Fruit fly (Drosophila melanogaster) whole organism, prepupa: ENCODE measurements around the gene CG8379.

ENCODE experiments used
- Blimp-1 ChIP-seq: fragments of 200-800 bp; sonication (Bioruptor generic); optimal IDR thresholded peaks from 3 replicates; lab custom pipeline; 2017; ENCODE audit warnings: missing biosample characterization, missing genetic modification characterization, mild to moderate bottlenecking, moderate library complexity, missing genetic modification reagents
- CG10631 ChIP-seq: fragments of 200-800 bp; sonication (Bioruptor generic); optimal IDR thresholded peaks from 2 replicates; lab custom pipeline; 2016; ENCODE audit warnings: missing biosample characterization, missing genetic modification characterization
- CG10669 ChIP-seq: fragments of 200-800 bp; sonication (Bioruptor generic); optimal IDR thresholded peaks from 3 replicates; lab custom pipeline; 2018; ENCODE audit warnings: missing biosample characterization, mild to moderate bottlenecking, missing genetic modification characterization, moderate library complexity
- CG11294 ChIP-seq: fragments of 200-800 bp; sonication (Bioruptor generic); IDR thresholded peaks from 2 replicates; pipeline ENCODE4 v1.3.6; 2022; ENCODE audit warnings: missing biosample characterization, missing genetic modification characterization
- CG15336 ChIP-seq: fragments of 200-800 bp; sonication (Bioruptor generic); IDR thresholded peaks from 2 replicates; pipeline ENCODE4 v1.3.6; 2022; ENCODE audit warnings: missing biosample characterization, missing genetic modification characterization
- CG1621 ChIP-seq: fragments of 200-800 bp; sonication (Bioruptor generic); optimal IDR thresholded peaks from 3 replicates; lab custom pipeline; 2018; ENCODE audit warnings: missing biosample characterization, mild to moderate bottlenecking, missing genetic modification characterization
- CG31627 ChIP-seq: fragments of 200-800 bp; sonication (Bioruptor generic); optimal IDR thresholded peaks from 3 replicates; lab custom pipeline; 2016; ENCODE audit warnings: missing biosample characterization, missing genetic modification characterization
- CG32006 ChIP-seq: fragments of 200-800 bp; sonication (Bioruptor generic); optimal IDR thresholded peaks from 3 replicates; lab custom pipeline; 2017; ENCODE audit warnings: missing biosample characterization, mild to moderate bottlenecking, missing genetic modification characterization
- CG34406 ChIP-seq: fragments of 200-800 bp; sonication (Bioruptor generic); optimal IDR thresholded peaks from 3 replicates; lab custom pipeline; 2016; ENCODE audit warnings: missing biosample characterization, missing genetic modification characterization
- CG3919 ChIP-seq: fragments of 200-800 bp; sonication (Bioruptor generic); optimal IDR thresholded peaks from 3 replicates; lab custom pipeline; 2016; ENCODE audit warnings: missing biosample characterization, missing genetic modification characterization
- CG4318 ChIP-seq: fragments of 200-800 bp; sonication (Bioruptor generic); optimal IDR thresholded peaks from 3 replicates; lab custom pipeline; 2017; ENCODE audit warnings: missing biosample characterization, mild to moderate bottlenecking, missing genetic modification characterization
- CG6163 ChIP-seq: fragments of 200-800 bp; sonication (Bioruptor generic); IDR thresholded peaks from 3 replicates; pipeline ENCODE4 v1.3.6; 2022; ENCODE audit warnings: missing biosample characterization, missing genetic modification characterization
- CG6792 ChIP-seq: fragments of 200-800 bp; sonication (Bioruptor generic); optimal IDR thresholded peaks from 3 replicates; lab custom pipeline; 2016; ENCODE audit warnings: missing biosample characterization, missing genetic modification characterization
- CG6808 ChIP-seq: fragments of 200-800 bp; sonication (Bioruptor generic); optimal IDR thresholded peaks from 3 replicates; lab custom pipeline; 2017; ENCODE audit warnings: missing biosample characterization, missing genetic modification characterization, mild to moderate bottlenecking, moderate library complexity, missing genetic modification reagents
- CG7368 ChIP-seq: fragments of 200-800 bp; sonication (Bioruptor generic); optimal IDR thresholded peaks from 3 replicates; lab custom pipeline; 2016; ENCODE audit warnings: missing biosample characterization, missing genetic modification characterization
- CG8119 ChIP-seq: fragments of 200-800 bp; sonication (Bioruptor generic); IDR thresholded peaks from 3 replicates; pipeline ENCODE4 v1.3.6; 2022; ENCODE audit warnings: missing biosample characterization, missing genetic modification characterization
- Eip75B ChIP-seq: fragments of 200-800 bp; sonication (Bioruptor generic); optimal IDR thresholded peaks from 3 replicates; lab custom pipeline; 2016; ENCODE audit warnings: missing biosample characterization, missing genetic modification characterization
- Eip78C ChIP-seq: fragments of 200-800 bp; sonication (Bioruptor generic); peaks from one replicate; lab custom pipeline; 2016; ENCODE audit warnings: missing biosample characterization, missing genetic modification characterization
- Eip93F ChIP-seq: fragments of 200-800 bp; sonication (Bioruptor generic); optimal IDR thresholded peaks from 2 replicates; lab custom pipeline; 2016; ENCODE audit warnings: missing biosample characterization, mild to moderate bottlenecking, missing genetic modification characterization
- Ets21C ChIP-seq: fragments of 200-800 bp; sonication (Bioruptor generic); optimal IDR thresholded peaks from 3 replicates; lab custom pipeline; 2016; ENCODE audit warnings: missing biosample characterization, missing genetic modification characterization
- Ets96B ChIP-seq: fragments of 200-800 bp; optimal IDR thresholded peaks from 2 replicates; lab custom pipeline; 2019; ENCODE audit warnings: missing biosample characterization, mild to moderate bottlenecking, missing genetic modification characterization, moderate library complexity
- Gug ChIP-seq: fragments of 200-800 bp; sonication (Bioruptor generic); IDR thresholded peaks from 2 replicates; pipeline ENCODE4 v1.3.6; 2022; ENCODE audit warnings: missing biosample characterization, missing genetic modification characterization
- Hr38 ChIP-seq: sonication (Bioruptor generic); optimal IDR thresholded peaks from 2 replicates; lab custom pipeline; 2016; ENCODE audit warnings: missing biosample characterization, missing genetic modification characterization
- Hr39 ChIP-seq: fragments of 200-800 bp; sonication (Bioruptor generic); optimal IDR thresholded peaks from 2 replicates; lab custom pipeline; 2016; ENCODE audit warnings: missing biosample characterization, missing genetic modification characterization
- Hr4 ChIP-seq: fragments of 200-800 bp; sonication (Bioruptor generic); optimal IDR thresholded peaks from 3 replicates; lab custom pipeline; 2016; ENCODE audit warnings: missing biosample characterization, missing genetic modification characterization
- Lpt ChIP-seq: fragments of 200-800 bp; sonication (Bioruptor generic); optimal IDR thresholded peaks from 3 replicates; lab custom pipeline; 2016; ENCODE audit warnings: missing biosample characterization, missing genetic modification characterization
- Met ChIP-seq: fragments of 200-800 bp; sonication (Bioruptor generic); optimal IDR thresholded peaks from 3 replicates; lab custom pipeline; 2016; ENCODE audit warnings: missing biosample characterization, missing genetic modification characterization
- Smox ChIP-seq: fragments of 200-800 bp; sonication (Bioruptor generic); optimal IDR thresholded peaks from 3 replicates; lab custom pipeline; 2016; ENCODE audit warnings: missing biosample characterization, missing genetic modification characterization
- Sox102F ChIP-seq: fragments of 200-800 bp; sonication (Bioruptor generic); optimal IDR thresholded peaks from 2 replicates; lab custom pipeline; 2016; ENCODE audit warnings: missing biosample characterization, mild to moderate bottlenecking, missing genetic modification characterization
- Sox14 ChIP-seq: fragments of 200-800 bp; sonication (Bioruptor generic); optimal IDR thresholded peaks from 3 replicates; lab custom pipeline; 2016; ENCODE audit warnings: missing biosample characterization, missing genetic modification characterization
- Sox15 ChIP-seq: fragments of 200-800 bp; sonication (Bioruptor generic); optimal IDR thresholded peaks from 3 replicates; lab custom pipeline; 2016; ENCODE audit warnings: missing biosample characterization, missing genetic modification characterization
- achi ChIP-seq: fragments of 200-800 bp; sonication (Bioruptor generic); optimal IDR thresholded peaks from 3 replicates; lab custom pipeline; 2016; ENCODE audit warnings: missing biosample characterization, missing genetic modification characterization
- acj6 ChIP-seq: fragments of 200-800 bp; sonication (Bioruptor generic); optimal IDR thresholded peaks from 3 replicates; lab custom pipeline; 2016; ENCODE audit warnings: missing biosample characterization, missing genetic modification characterization
- cyc ChIP-seq: fragments of 200-800 bp; sonication (Bioruptor generic); optimal IDR thresholded peaks from 3 replicates; lab custom pipeline; 2016; ENCODE audit warnings: missing biosample characterization, missing genetic modification characterization
- dac ChIP-seq: fragments of 200-800 bp; sonication (Bioruptor generic); optimal IDR thresholded peaks from 2 replicates; lab custom pipeline; 2017; ENCODE audit warnings: missing biosample characterization, mild to moderate bottlenecking, missing genetic modification characterization
- dsx ChIP-seq: fragments of 200-800 bp; optimal IDR thresholded peaks from 3 replicates; lab custom pipeline; 2019; ENCODE audit warnings: missing biosample characterization, mild to moderate bottlenecking, missing genetic modification characterization, moderate library complexity; ENCODE audit not compliant: poor library complexity, severe bottlenecking
- eg ChIP-seq: fragments of 200-800 bp; sonication (Bioruptor generic); IDR thresholded peaks from 3 replicates; pipeline ENCODE4 v1.3.6; 2022; ENCODE audit warnings: missing biosample characterization, missing genetic modification characterization
- esn ChIP-seq: fragments of 200-800 bp; sonication (Bioruptor generic); optimal IDR thresholded peaks from 2 replicates; lab custom pipeline; 2016; ENCODE audit warnings: missing biosample characterization, mild to moderate bottlenecking, missing genetic modification characterization, moderate library complexity
- fd59A ChIP-seq: fragments of 200-800 bp; sonication (Bioruptor generic); optimal IDR thresholded peaks from 2 replicates; lab custom pipeline; 2017; ENCODE audit warnings: missing biosample characterization, mild to moderate bottlenecking, missing genetic modification characterization, missing genetic modification reagents
- fd85E ChIP-seq: fragments of 200-800 bp; sonication (Bioruptor generic); optimal IDR thresholded peaks from 3 replicates; lab custom pipeline; 2016; ENCODE audit warnings: missing biosample characterization, missing genetic modification characterization
- fkh ChIP-seq: fragments of 200-800 bp; sonication (Bioruptor generic); optimal IDR thresholded peaks from 3 replicates; lab custom pipeline; 2017; ENCODE audit warnings: missing biosample characterization, mild to moderate bottlenecking, missing genetic modification characterization, moderate library complexity
- lz ChIP-seq: fragments of 200-800 bp; sonication (Bioruptor generic); optimal IDR thresholded peaks from 3 replicates; lab custom pipeline; 2016; ENCODE audit warnings: missing biosample characterization, missing genetic modification characterization
- net ChIP-seq: fragments of 200-800 bp; sonication (Bioruptor generic); optimal IDR thresholded peaks from 3 replicates; lab custom pipeline; 2016; ENCODE audit warnings: missing biosample characterization, missing genetic modification characterization
- pdm3 ChIP-seq: fragments of 200-800 bp; sonication (Bioruptor generic); optimal IDR thresholded peaks from 3 replicates; lab custom pipeline; 2016; ENCODE audit warnings: missing biosample characterization, missing genetic modification characterization
- salr ChIP-seq, 2 experiments: fragments of 200-800 bp; sonication (Bioruptor generic); optimal IDR thresholded peaks; 3 replicates each; lab custom pipeline; 2016 to 2018; ENCODE audit warnings: missing biosample characterization in 2 of 2, missing genetic modification characterization in 2 of 2, mild to moderate bottlenecking in 1 of 2
- spab ChIP-seq: fragments of 200-800 bp; sonication (Bioruptor generic); optimal IDR thresholded peaks from 2 replicates; lab custom pipeline; 2017; ENCODE audit warnings: missing biosample characterization, mild to moderate bottlenecking, missing genetic modification characterization, missing genetic modification reagents
- ss ChIP-seq, 2 experiments: fragments of 200-800 bp; sonication (Bioruptor generic); optimal IDR thresholded peaks; 2 replicates in 1 of 2; 3 replicates in 1 of 2; lab custom pipeline; 2017 to 2018; ENCODE audit warnings: mild to moderate bottlenecking in 2 of 2, missing biosample characterization in 2 of 2, missing genetic modification characterization in 2 of 2, moderate library complexity in 1 of 2
- svp ChIP-seq: fragments of 200-800 bp; sonication (Bioruptor generic); peaks from one replicate; lab custom pipeline; 2016; ENCODE audit warnings: missing biosample characterization, missing genetic modification characterization
- topi ChIP-seq: fragments of 200-800 bp; sonication (Bioruptor generic); optimal IDR thresholded peaks from 3 replicates; lab custom pipeline; 2016; ENCODE audit warnings: missing biosample characterization, missing genetic modification characterization
- vri ChIP-seq: fragments of 200-800 bp; sonication (Bioruptor generic); optimal IDR thresholded peaks from 3 replicates; lab custom pipeline; 2016; ENCODE audit warnings: missing biosample characterization, mild to moderate bottlenecking, missing genetic modification characterization

CG8379 gene

DNA sequence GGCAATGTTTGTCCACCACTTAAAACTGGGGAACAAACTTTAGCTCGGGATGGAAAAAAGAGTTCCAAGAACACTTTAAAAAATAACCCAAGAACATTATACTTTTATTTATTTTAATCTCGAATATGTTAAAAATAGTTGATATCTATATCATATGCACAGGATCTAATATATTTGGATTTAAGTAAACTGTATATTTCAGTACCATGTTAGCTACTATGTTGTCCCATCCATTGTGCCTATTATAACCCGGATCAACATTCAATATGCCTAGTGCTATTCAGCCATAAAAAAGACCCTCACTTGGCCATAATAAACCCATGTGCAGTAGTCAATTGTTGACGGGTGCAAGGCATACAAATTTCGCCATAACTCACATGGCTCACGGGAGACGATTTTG is 51.5 kb downstream of the CG8379 start:
- TF ChIP-seq Sox15 (GFP tag; lab: Kevin White, UChicago) (no peak), dsx (GFP tag; lab: Kevin White, UChicago) (no peak), dac (no peak), Hr4 (GFP tag; lab: Kevin White, UChicago) (peak; percentile 28), acj6 (GFP tag; lab: Kevin White, UChicago) (peak; percentile 19), CG4318 (no peak), pdm3 (peak; percentile 40), Gug (GFP tag; lab: Robert Waterston, UW) (no peak), CG6163 (GFP tag; lab: Robert Waterston, UW) (no peak), Hr38 (GFP tag; lab: Kevin White, UChicago) (no peak), achi (peak; percentile 48), Ets21C (GFP tag; lab: Kevin White, UChicago) (peak; percentile 6), fd59A (no peak), svp (GFP tag; lab: Kevin White, UChicago) (no peak), Ets96B (tag; lab: Kevin White, UChicago) (no peak), CG1621 (tag; lab: Kevin White, UChicago) (no peak), CG7368 (GFP tag; lab: Kevin White, UChicago) (no peak), eg (GFP tag; lab: Robert Waterston, UW) (no peak), Hr39 (GFP tag; lab: Kevin White, UChicago) (peak; percentile 40), CG11294 (GFP tag; lab: Robert Waterston, UW) (no peak), CG32006 (GFP tag; lab: Kevin White, UChicago) (peak; percentile 68), CG6792 (peak; percentile 18), CG3919 (peak; percentile 33), CG6808 (GFP tag; lab: Kevin White, UChicago) (no peak), Eip93F (no peak), topi (GFP tag; lab: Kevin White, UChicago) (peak; percentile 46), salr (GFP tag; optimal IDR thresholded peaks at IDR 0.05; lab: Kevin White, UChicago) (peak in 1 of 2 experiments; percentile 50), Eip75B (GFP tag; lab: Kevin White, UChicago) (peak; percentile 22), fkh (GFP tag; lab: Kevin White, UChicago) (no peak), CG8119 (GFP tag; lab: Robert Waterston, UW) (0 out of 3 replicates have a peak, but pooled peaks have one; percentile 29), lz (peak; percentile 42), CG10631 (GFP tag; lab: Kevin White, UChicago) (peak; percentile 31), ss (GFP tag; optimal IDR thresholded peaks at IDR 0.05; lab: Kevin White, UChicago) (no peak), Sox14 (peak; percentile 33), Blimp-1 (GFP tag; lab: Kevin White, UChicago) (no peak), Smox (GFP tag; lab: Kevin White, UChicago) (peak; percentile 57), net (GFP tag; lab: Kevin White, UChicago) (no peak), Eip78C (GFP tag; lab: Kevin White, UChicago) (peak; percentile 77), fd85E (no peak), spab (GFP tag; lab: Kevin White, UChicago) (no peak), CG31627 (GFP tag; lab: Kevin White, UChicago) (peak; percentile 45), vri (GFP tag; lab: Kevin White, UChicago) (peak; percentile 21), Lpt (GFP tag; lab: Kevin White, UChicago) (no peak), Sox102F (GFP tag; lab: Kevin White, UChicago) (peak; percentile 57), CG10669 (GFP tag; lab: Kevin White, UChicago) (no peak), cyc (peak; percentile 28), CG15336 (GFP tag; lab: Robert Waterston, UW) (peak; percentile 51; the same call in 1 of the 2 replicates), esn (GFP tag; lab: Kevin White, UChicago) (peak; percentile 62), CG34406 (peak; percentile 11), Met (GFP tag; lab: Kevin White, UChicago) (peak; percentile 58)
